Worm (Caenorhabditis elegans) whole organism, mixed stage, embryonic: Measurements from ENCODE around the gene sru-3.

Experiments
- M03D4.4 ChIP-seq: sonication (generic microtip); optimal IDR thresholded peaks from 2 replicates; lab custom pipeline; 2017; ENCODE audit warnings: mild to moderate bottlenecking, missing genetic modification characterization, missing compliant biosample characterization
- blmp-1 ChIP-seq: fragments of 150-350 bp; optimal IDR thresholded peaks from 2 replicates; lab custom pipeline; 2014; ENCODE audit warnings: missing biosample characterization, missing genetic modification characterization
- ceh-43 ChIP-seq: fragments of 200-800 bp; sonication (Bioruptor generic); optimal IDR thresholded peaks from 2 replicates; lab custom pipeline; 2018; ENCODE audit warnings: mild to moderate bottlenecking, missing genetic modification characterization, moderate library complexity, missing compliant biosample characterization
- ces-1 ChIP-seq: fragments of 150-350 bp; optimal IDR thresholded peaks from 2 replicates; lab custom pipeline; 2014; ENCODE audit warnings: missing biosample characterization, missing genetic modification reagents, missing genetic modification characterization
- cnd-1 ChIP-seq: fragments of 200-800 bp; sonication (Bioruptor generic); optimal IDR thresholded peaks from 2 replicates; lab custom pipeline; 2018; ENCODE audit warnings: mild to moderate bottlenecking, missing genetic modification characterization, missing compliant biosample characterization
- elt-1 ChIP-seq: sonication (generic microtip); optimal IDR thresholded peaks from 2 replicates; lab custom pipeline; 2017; ENCODE audit warnings: missing genetic modification characterization, mild to moderate bottlenecking, missing compliant biosample characterization, antibody characterized with exemption, moderate library complexity, borderline replicate concordance; ENCODE audit not compliant: insufficient read depth
- elt-3 ChIP-seq: fragments of 150-350 bp; optimal IDR thresholded peaks from 2 replicates; lab custom pipeline; 2014; ENCODE audit warnings: missing biosample characterization, missing genetic modification characterization
- flh-1 ChIP-seq: fragments of 200-800 bp; sonication (Bioruptor generic); optimal IDR thresholded peaks from 2 replicates; lab custom pipeline; 2018; ENCODE audit warnings: mild to moderate bottlenecking, missing genetic modification characterization, moderate library complexity, missing compliant biosample characterization
- hlh-1 ChIP-seq: fragments of 150-350 bp; optimal IDR thresholded peaks from 2 replicates; lab custom pipeline; 2014; ENCODE audit warnings: missing biosample characterization, missing genetic modification reagents, missing genetic modification characterization
- lin-32 ChIP-seq: fragments of 200-800 bp; sonication (Bioruptor generic); optimal IDR thresholded peaks from 2 replicates; lab custom pipeline; 2018; ENCODE audit warnings: mild to moderate bottlenecking, missing genetic modification characterization, missing compliant biosample characterization
- lsy-2 ChIP-seq: fragments of 150-350 bp; optimal IDR thresholded peaks from 2 replicates; lab custom pipeline; 2014; ENCODE audit warnings: missing biosample characterization, missing genetic modification characterization
- mab-5 ChIP-seq: fragments of 150-350 bp; optimal IDR thresholded peaks from 2 replicates; lab custom pipeline; 2014; ENCODE audit warnings: missing biosample characterization, missing genetic modification characterization
- mep-1 ChIP-seq: fragments of 150-350 bp; optimal IDR thresholded peaks from 2 replicates; lab custom pipeline; 2017; ENCODE audit warnings: missing biosample characterization, missing genetic modification reagents, missing genetic modification characterization, inconsistent platforms
- mls-2 ChIP-seq: sonication (generic microtip); optimal IDR thresholded peaks from 2 replicates; lab custom pipeline; 2016; ENCODE audit warnings: mild to moderate bottlenecking, missing genetic modification characterization, moderate library complexity, missing compliant biosample characterization
- nhr-12 ChIP-seq: fragments of 150-350 bp; optimal IDR thresholded peaks from 2 replicates; lab custom pipeline; 2014; ENCODE audit warnings: missing biosample characterization, missing genetic modification characterization
- nhr-2 ChIP-seq: fragments of 150-350 bp; optimal IDR thresholded peaks from 2 replicates; lab custom pipeline; 2014; ENCODE audit warnings: missing biosample characterization, missing genetic modification characterization
- nhr-237 ChIP-seq: fragments of 150-350 bp; optimal IDR thresholded peaks from 2 replicates; lab custom pipeline; 2014; ENCODE audit warnings: missing biosample characterization, missing genetic modification characterization
- nhr-76 ChIP-seq: sonication (generic microtip); optimal IDR thresholded peaks from 2 replicates; lab custom pipeline; 2017; ENCODE audit warnings: missing biosample characterization, missing genetic modification characterization
- pha-4 ChIP-seq: fragments of 150-350 bp; optimal IDR thresholded peaks from 2 replicates; lab custom pipeline; 2018; ENCODE audit warnings: missing biosample characterization, missing genetic modification reagents, missing genetic modification characterization
- sem-2 ChIP-seq: fragments of 200-800 bp; sonication (Bioruptor generic); optimal IDR thresholded peaks from 2 replicates; lab custom pipeline; 2018; ENCODE audit warnings: mild to moderate bottlenecking, missing genetic modification characterization, missing compliant biosample characterization
- sptf-1 ChIP-seq: sonication (generic microtip); optimal IDR thresholded peaks from 2 replicates; lab custom pipeline; 2017; ENCODE audit warnings: mild to moderate bottlenecking, missing genetic modification characterization, moderate library complexity, missing compliant biosample characterization
- tbx-8 ChIP-seq: fragments of 200-800 bp; sonication (Bioruptor generic); optimal IDR thresholded peaks from 2 replicates; lab custom pipeline; 2018; ENCODE audit warnings: mild to moderate bottlenecking, missing genetic modification characterization, moderate library complexity, missing compliant biosample characterization
- unc-120 ChIP-seq: sonication (generic microtip); optimal IDR thresholded peaks from 2 replicates; lab custom pipeline; 2017; ENCODE audit warnings: missing genetic modification characterization, missing compliant biosample characterization; ENCODE audit not compliant: poor library complexity, severe bottlenecking
- unc-39 ChIP-seq: fragments of 150-350 bp; optimal IDR thresholded peaks from 2 replicates; lab custom pipeline; 2014; ENCODE audit warnings: missing biosample characterization, missing genetic modification characterization
- unc-62 ChIP-seq: fragments of 150-350 bp; optimal IDR thresholded peaks from 2 replicates; lab custom pipeline; 2014; ENCODE audit warnings: missing biosample characterization, missing genetic modification reagents, missing genetic modification characterization
- zip-8 ChIP-seq: fragments of 150-350 bp; optimal IDR thresholded peaks from 2 replicates; lab custom pipeline; 2014; ENCODE audit warnings: missing biosample characterization, missing genetic modification characterization
- ztf-11 ChIP-seq: fragments of 150-350 bp; optimal IDR thresholded peaks from 2 replicates; lab custom pipeline; 2014; ENCODE audit warnings: missing biosample characterization, missing genetic modification characterization

The sru-3 gene

DNA sequence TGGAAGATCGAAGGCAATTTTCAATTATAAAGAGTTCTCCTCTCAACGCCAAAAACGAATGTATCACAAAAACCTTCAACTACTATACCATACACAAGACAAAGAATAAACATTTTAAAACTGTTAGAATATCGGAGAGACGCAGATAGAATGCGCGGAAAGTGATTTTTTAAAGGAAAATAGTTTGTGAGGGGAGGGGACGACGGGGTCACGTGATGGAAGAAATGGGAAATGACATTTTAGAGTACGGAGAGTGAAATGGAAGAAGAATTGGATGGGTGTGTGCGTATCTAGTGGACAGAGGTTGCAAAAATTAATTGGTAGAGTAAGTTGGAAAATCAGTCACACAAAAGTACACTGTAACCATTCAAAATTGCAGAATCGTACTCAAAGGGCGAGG is 37.9 kb downstream of the sru-3 start:
- TF ChIP-seq unc-120 (tag; lab: Kevin White, UChicago) (no peak), mab-5 (tag; lab: Kevin White, UChicago) (no peak), ztf-11 (tag; lab: Kevin White, UChicago) (no peak)

DNA sequence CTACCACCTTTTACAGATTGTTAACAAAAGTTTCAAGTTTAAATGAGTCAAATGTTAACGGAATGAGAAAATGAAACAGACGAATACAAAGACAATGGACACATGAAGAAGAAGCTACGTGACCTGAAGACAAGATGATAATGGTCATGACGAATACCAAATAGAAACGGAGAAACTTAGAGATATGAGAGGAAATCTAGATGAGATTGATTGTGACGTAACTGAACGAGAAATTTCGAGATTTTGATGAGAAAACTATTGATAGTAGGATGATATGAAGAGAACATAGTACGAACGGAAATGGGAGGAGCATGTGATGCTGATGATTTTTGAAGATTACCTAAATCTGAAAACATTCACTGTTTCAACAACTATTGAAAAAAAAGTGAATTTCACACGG is 38.7 kb downstream of the sru-3 start:
- TF ChIP-seq unc-39 (tag; lab: Kevin White, UChicago) = no peak
- no peak for TF ChIP-seq M03D4.4
- no peak for TF ChIP-seq nhr-12
- TF ChIP-seq elt-1 = no peak
- no peak for TF ChIP-seq sem-2 (GFP tag; lab: Kevin White, UChicago)
- TF ChIP-seq ztf-11 (tag; lab: Kevin White, UChicago) = no peak
- TF ChIP-seq elt-3 (tag; lab: Kevin White, UChicago) = peak; percentile 21
- TF ChIP-seq cnd-1 (tag; lab: Kevin White, UChicago) = no peak
- TF ChIP-seq, all 35 proteins: peak for 1

DNA sequence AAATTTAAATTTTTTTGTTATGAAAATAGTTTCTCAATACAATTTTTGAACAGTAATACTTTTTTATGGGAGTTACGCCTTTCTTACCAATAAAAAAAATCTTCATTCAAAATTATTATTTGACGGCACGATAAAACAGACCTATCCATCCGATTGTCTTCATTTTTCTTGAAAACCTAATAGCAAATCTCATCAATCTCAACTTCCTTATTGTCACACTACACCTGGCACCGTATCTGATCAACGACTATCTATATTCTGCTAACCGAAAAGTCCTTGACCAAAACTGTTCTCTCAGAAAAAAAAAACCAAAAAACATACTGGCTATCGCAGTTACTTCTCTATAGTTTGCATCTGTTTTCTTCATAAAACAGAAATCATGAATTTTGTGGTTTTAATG is 39.7 kb downstream of the sru-3 start:
- TF ChIP-seq zip-8 = no peak
- no peak for TF ChIP-seq sptf-1 (tag; lab: Kevin White, UChicago)
- no peak for TF ChIP-seq nhr-76
- no peak for TF ChIP-seq mls-2 (tag; lab: Kevin White, UChicago)
- TF ChIP-seq elt-1 = no peak
- no peak for TF ChIP-seq nhr-237 (tag; lab: Kevin White, UChicago)
- TF ChIP-seq mab-5 (tag; lab: Kevin White, UChicago) = no peak
- TF ChIP-seq lin-32 (GFP tag; lab: Kevin White, UChicago) = no peak
- TF ChIP-seq cnd-1 (tag; lab: Kevin White, UChicago) = no peak
- no peak for TF ChIP-seq pha-4 (tag; lab: Kevin White, UChicago)
- TF ChIP-seq nhr-12 = no peak
- TF ChIP-seq, all 35 proteins: peak for 0

DNA sequence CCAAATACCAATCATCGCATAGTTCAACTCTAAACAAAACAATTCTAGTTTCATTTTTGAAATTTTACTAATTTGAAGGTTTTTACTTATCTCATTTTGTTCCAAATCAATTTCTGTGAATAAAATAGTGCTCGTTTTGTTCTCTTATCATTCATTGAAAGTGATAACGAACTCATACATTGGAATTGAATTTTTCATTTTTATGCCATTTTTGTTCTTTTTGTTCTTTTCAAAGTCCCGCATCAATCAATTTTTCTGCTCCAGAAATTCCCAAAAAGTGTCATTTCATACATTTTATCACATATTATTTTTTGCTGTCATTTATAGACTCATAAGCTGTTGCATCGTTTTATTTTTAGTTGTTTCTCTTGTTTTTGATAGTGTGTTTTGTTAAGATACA is 41.1 kb downstream of the sru-3 start:
- TF ChIP-seq lin-32 (GFP tag; lab: Kevin White, UChicago) (no peak), sem-2 (GFP tag; lab: Kevin White, UChicago) (no peak), mab-5 (tag; lab: Kevin White, UChicago) (no peak), flh-1 (GFP tag; lab: Kevin White, UChicago) (no peak), tbx-8 (no peak), nhr-76 (no peak)

DNA sequence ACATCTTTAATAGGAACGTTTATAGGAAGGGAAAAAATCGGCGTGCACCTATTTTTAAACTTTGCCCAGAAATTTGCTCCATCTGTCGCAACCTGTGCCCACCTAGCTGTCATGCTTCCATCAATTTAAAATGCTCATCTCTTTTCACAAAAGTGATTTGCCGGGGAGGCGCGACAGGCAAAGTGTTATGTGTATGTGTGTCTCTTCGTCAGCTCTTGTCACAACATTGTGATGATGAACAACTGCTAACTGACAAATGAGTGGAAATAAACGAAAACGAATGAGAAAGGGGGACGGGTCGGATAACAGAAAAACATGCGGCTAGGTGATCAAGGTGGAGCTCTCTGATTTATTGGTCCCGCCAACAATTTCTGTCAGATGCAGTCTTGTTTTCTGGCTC is 41.8 kb downstream of the sru-3 start:
- peak; percentile 91 for TF ChIP-seq hlh-1
- TF ChIP-seq ces-1 (GFP tag; lab: Kevin White, UChicago) = no peak
- no peak for TF ChIP-seq blmp-1 (tag; lab: Kevin White, UChicago)
- peak; percentile 98 for TF ChIP-seq unc-62 (GFP tag; lab: Kevin White, UChicago)

DNA sequence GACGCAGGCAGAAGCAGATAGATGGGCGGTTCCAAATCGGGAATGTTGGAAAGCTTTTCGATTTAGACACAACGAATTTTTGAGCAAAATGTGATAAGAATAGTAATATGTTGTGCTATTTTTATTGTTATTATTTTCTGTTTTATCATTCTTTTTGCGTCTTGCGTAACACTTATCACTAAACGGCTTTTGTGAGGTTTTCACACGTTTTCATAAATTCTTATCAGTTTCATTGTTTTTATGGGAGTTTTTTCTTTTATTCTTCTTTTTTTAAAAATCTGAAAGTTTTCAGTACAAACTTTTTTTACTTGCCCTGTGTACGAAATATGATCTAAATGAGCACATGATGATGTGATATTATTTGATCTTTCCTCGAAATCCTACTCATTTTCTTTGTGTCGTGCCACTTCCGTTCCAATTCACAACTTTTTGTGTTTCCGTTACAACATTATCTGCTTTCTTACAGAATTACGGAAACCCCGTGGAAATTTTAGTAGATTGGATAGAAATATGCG is 44.0 kb downstream of the sru-3 start, which contains the start of gene fbl-1:
Gene fbl-1, plus strand, starts transcription at position 465 of the 515 bp plus-strand sequence.
- TF ChIP-seq ces-1 (GFP tag; lab: Kevin White, UChicago) (no peak), ceh-43 (GFP tag; lab: Kevin White, UChicago) (no peak), nhr-237 (tag; lab: Kevin White, UChicago) (no peak), lin-32 (GFP tag; lab: Kevin White, UChicago) (no peak), nhr-2 (tag; lab: Kevin White, UChicago) (no peak), lsy-2 (tag; lab: Kevin White, UChicago) (no peak)

DNA sequence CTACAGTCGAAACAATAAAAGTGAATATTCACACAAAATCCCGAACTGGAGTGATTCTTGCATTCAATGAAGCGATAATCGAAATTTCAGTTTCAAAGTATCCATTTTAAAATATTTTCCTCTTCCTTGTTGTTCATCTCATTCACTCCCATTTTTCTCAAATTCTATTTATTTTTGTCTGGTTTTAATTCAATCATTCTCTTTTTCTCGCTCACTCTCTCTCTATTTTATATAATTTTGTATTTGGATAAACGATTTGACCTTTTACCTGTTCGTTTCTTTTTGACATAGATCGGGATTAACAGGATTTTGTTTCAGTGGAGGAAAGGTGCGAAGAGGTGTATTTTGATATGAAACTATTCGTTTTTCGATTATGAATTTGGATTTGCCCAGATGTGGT is 49.6 kb downstream of the sru-3 start, which contains the start of gene T05A1.5:
Gene T05A1.5, plus strand, starts transcription at position 301 of the 400 bp plus-strand sequence.
- TF ChIP-seq lin-32 (GFP tag; lab: Kevin White, UChicago) (no peak), mab-5 (tag; lab: Kevin White, UChicago) (no peak), ces-1 (GFP tag; lab: Kevin White, UChicago) (no peak), mep-1 (tag; lab: Kevin White, UChicago) (no peak), sptf-1 (tag; lab: Kevin White, UChicago) (no peak)
